Worm (Caenorhabditis elegans): ENCODE results near the gene lec-3.

lec-3 gene

DNA sequence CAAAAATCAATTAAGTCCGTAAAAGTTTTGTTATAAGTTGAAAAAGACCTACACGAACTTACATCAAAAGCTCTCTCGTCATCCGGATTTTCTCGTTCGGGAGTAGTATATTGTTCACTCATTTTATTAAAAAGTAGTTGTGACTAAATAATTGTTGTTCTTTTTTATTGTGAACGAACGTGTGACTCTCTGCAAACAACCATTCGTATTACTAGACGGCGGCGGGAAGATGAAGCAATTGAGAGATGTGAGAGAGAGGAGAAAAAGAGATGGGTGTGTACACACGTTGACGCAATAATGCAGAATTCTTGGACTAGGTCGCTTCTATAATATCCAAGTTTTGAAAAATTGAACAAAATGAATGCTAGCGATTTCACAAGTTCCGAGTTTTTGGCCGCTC, 54.0 kb downstream of the lec-3 start, which contains the start of the genes F52H3.11 and bath-38 (continued):
- TF ChIP-seq nhr-6 (tag; optimal IDR thresholded peaks at IDR 0.05): no peak
- TF ChIP-seq F13H6.1 (tag; optimal IDR thresholded peaks at IDR 0.05): no peak

DNA sequence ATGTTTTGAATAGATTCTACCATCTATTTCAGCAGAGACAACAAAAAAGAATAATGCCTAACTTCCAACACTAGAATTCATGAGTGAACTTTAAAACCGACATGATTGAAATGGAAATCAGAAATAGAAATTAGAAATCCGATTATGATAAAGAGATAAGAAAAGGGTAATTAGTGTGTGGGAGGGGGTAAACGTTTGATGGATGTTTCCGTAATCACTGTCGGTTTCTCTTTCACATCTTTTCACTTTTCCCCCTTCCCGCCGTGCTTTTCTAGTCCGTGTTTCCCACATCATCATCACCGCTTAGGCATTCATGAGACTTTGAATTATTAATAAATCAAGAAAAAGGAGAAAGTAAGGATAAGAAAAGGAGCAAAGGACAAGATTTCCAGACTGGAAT, 54.8 kb downstream of the lec-3 start:
- no peak for TF ChIP-seq elt-1 (tag; optimal IDR thresholded peaks at IDR 0.05)
- TF ChIP-seq lin-39 (tag; optimal IDR thresholded peaks at IDR 0.05): no peak
- no peak for TF ChIP-seq blmp-1 (tag; optimal IDR thresholded peaks at IDR 0.05; ENCODE audit: insufficient read depth)
- TF ChIP-seq unc-62 (GFP tag; optimal IDR thresholded peaks at IDR 0.05): no peak
- TF ChIP-seq zag-1 (tag; optimal IDR thresholded peaks at IDR 0.05): no peak
- TF ChIP-seq lin-13 (GFP tag; optimal IDR thresholded peaks at IDR 0.05): no peak
- no peak for TF ChIP-seq peb-1 (tag; optimal IDR thresholded peaks at IDR 0.05)

DNA sequence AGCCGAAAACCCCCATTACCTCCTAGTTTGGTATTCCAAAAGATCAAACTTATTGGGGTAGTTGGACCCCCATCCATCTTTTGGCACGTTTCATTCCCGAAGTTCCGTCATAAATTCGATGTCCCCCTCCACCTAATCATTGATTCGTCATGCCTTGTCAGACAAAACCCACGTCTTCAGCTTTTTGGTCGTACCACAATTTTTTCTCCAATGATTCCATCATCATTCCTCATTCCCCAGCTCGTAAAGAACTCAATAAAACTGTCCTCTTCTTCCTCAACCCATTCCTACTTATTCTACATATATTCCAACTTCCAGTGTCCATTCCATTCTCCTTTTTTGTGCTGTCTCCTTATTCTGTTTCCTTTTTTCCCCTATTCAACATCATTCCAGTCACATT, 57.7 kb downstream of the lec-3 start, which contains the start of gene flp-4:
TSS of gene flp-4 (plus strand) at position 301 of the 400 bp plus-strand sequence.
- TF ChIP-seq egl-27 (tag; optimal IDR thresholded peaks at IDR 0.05) (no peak), F13H6.1 (tag; optimal IDR thresholded peaks at IDR 0.05) (no peak), R02D3.7 (tag; optimal IDR thresholded peaks at IDR 0.05) (no peak), snpc-4 (tag; optimal IDR thresholded peaks at IDR 0.05) (no peak), elt-3 (tag; optimal IDR thresholded peaks at IDR 0.05) (no peak), fos-1 (tag; optimal IDR thresholded peaks at IDR 0.05) (no peak), nhr-129 (tag; optimal IDR thresholded peaks at IDR 0.05) (no peak), skn-1 (tag; optimal IDR thresholded peaks at IDR 0.05) (no peak)
